Worm (Caenorhabditis elegans) whole organism, midembryonic: ENCODE data around the gene C23H5.8.

Experiments
- flt-1 ChIP-seq: fragments of 200-800 bp; sonication (Bioruptor generic); IDR thresholded peaks from 2 replicates; pipeline ENCODE4 v1.3.6; 2022; ENCODE audit warnings: missing genetic modification characterization, missing compliant biosample characterization
- med-1 ChIP-seq: sonication (generic microtip); optimal IDR thresholded peaks from 2 replicates; lab custom pipeline; 2017; ENCODE audit warnings: missing genetic modification characterization, mild to moderate bottlenecking, missing compliant biosample characterization, antibody characterized with exemption, missing genetic modification reagents; ENCODE audit not compliant: insufficient read depth
- ztf-29 ChIP-seq: fragments of 200-800 bp; sonication (Bioruptor generic); IDR thresholded peaks from 2 replicates; pipeline ENCODE4 v1.3.6; 2022; ENCODE audit warnings: missing genetic modification reagents, missing genetic modification characterization, missing compliant biosample characterization

ce11 chrIV:2083146-2083545 lies 30.1 kb downstream of the C23H5.8 start:
- TF ChIP-seq flt-1 (0 out of 2 replicates have a peak, but pooled peaks have one; percentile 32), med-1 (GFP tag; lab: Kevin White, UChicago) (no peak), ztf-29 (GFP tag; lab: Robert Waterston, UW) (no peak)
